Fruit fly (Drosophila melanogaster) whole organism, wandering third instar larva: ENCODE results near the gene kipf.
A peak's percentile ranks its signal among the peaks of the same experiment; 100 is the strongest.

Source experiments
- CG32264 ChIP-seq: fragments of 200-800 bp; sonication (Bioruptor generic); optimal IDR thresholded peaks from 2 replicates; lab custom pipeline; 2016; ENCODE audit warnings: missing biosample characterization, missing genetic modification characterization
- CG9705 ChIP-seq: fragments of 200-800 bp; sonication (Bioruptor generic); optimal IDR thresholded peaks from 2 replicates; lab custom pipeline; 2018; ENCODE audit warnings: missing biosample characterization, mild to moderate bottlenecking, missing genetic modification characterization
- Dfd ChIP-seq: fragments of >200 bp; optimal IDR thresholded peaks from 2 replicates; lab custom pipeline; 2017; ENCODE audit warnings: missing biosample characterization, missing genetic modification characterization
- HLH106 ChIP-seq: fragments of 200-800 bp; optimal IDR thresholded peaks from 3 replicates; lab custom pipeline; 2019; ENCODE audit warnings: missing biosample characterization, mild to moderate bottlenecking, missing genetic modification characterization, moderate library complexity
- h ChIP-seq: fragments of 200-800 bp; sonication (Bioruptor generic); optimal IDR thresholded peaks from 3 replicates; lab custom pipeline; 2016; ENCODE audit warnings: missing biosample characterization, mild to moderate bottlenecking, missing genetic modification characterization
- pan ChIP-seq: fragments of >200 bp; optimal IDR thresholded peaks from 2 replicates; lab custom pipeline; 2017

DNA sequence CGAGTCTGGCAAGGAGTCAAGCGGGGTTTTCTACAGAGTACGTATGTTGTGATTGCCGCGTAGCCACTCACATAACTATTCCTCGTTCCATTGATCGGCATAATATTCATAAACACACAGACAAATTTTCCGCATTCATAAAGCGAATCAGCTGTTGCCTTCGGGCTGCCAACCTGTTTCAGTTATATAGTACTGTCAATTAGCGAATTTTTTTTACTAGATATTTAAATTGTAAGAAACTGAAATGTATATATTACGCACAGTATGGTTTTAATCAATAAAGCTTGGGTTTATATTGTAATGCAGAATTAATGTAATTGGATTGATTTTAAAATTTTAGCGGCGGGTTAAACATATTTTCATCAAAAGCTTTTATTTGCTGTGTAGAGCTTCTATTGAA lies 512 bp upstream of the kipf start, which contains the start of gene Rfk:
- TF ChIP-seq Dfd (GFP tag; lab: Kevin White, UChicago) (no peak), pan (lab: Kevin White, UChicago) (no peak), CG32264 (GFP tag; lab: Kevin White, UChicago) (no peak), h (no peak), HLH106 (tag; lab: Kevin White, UChicago) (peak; percentile 33), CG9705 (GFP tag; lab: Kevin White, UChicago) (no peak)
